Worm (Caenorhabditis elegans): ENCODE measurements around the gene ptd-2.

DNA sequence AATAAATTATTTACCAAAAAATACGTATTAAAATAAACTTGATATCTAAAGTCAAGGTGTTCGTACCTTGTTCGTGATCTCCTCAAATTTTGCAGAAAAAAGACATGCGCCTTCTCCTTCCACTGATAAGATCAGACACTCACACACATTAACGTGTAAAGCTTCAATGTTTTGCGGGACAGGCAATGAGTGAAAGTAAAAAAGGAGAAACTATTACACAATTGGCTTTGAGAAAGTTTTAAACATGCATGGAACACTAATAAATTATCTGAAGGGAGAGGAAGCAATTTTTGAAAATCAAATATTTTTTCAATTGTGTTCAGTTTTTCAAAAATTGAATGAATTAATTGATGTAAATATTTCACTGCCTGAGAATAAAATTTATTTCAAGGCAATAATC is 25.1 kb upstream of the ptd-2 start:
- no peak for TF ChIP-seq T23F11.4 (GFP tag; optimal IDR thresholded peaks at IDR 0.05)
- TF ChIP-seq nhr-11 (tag; optimal IDR thresholded peaks at IDR 0.05), result no peak
- no peak for TF ChIP-seq unc-42 (tag; optimal IDR thresholded peaks at IDR 0.05)
- no peak for TF ChIP-seq ahr-1 (tag; optimal IDR thresholded peaks at IDR 0.05)
- no peak for TF ChIP-seq ceh-9 (tag; optimal IDR thresholded peaks at IDR 0.05)
- no peak for TF ChIP-seq pha-4 (tag; optimal IDR thresholded peaks at IDR 0.05)
- no peak for TF ChIP-seq pax-1 (tag; optimal IDR thresholded peaks at IDR 0.05)
- TF ChIP-seq K02D7.2 (tag; optimal IDR thresholded peaks at IDR 0.05), result no peak
- no peak for TF ChIP-seq C08G9.2 (tag; optimal IDR thresholded peaks at IDR 0.05)
- no peak for TF ChIP-seq ama-1 (optimal IDR thresholded peaks at IDR 0.05)
- TF ChIP-seq eyg-1 (tag; optimal IDR thresholded peaks at IDR 0.05), result no peak
